Worm (Caenorhabditis elegans) whole organism, mixed stage, embryonic: ENCODE results near the gene dmsr-11.

Experiments
- nhr-28 ChIP-seq: fragments of 150-350 bp; optimal IDR thresholded peaks from 2 replicates; lab custom pipeline; 2014; ENCODE audit warnings: missing biosample characterization, missing genetic modification characterization
- unc-120 ChIP-seq: sonication (generic microtip); optimal IDR thresholded peaks from 2 replicates; lab custom pipeline; 2017; ENCODE audit warnings: missing genetic modification characterization, missing compliant biosample characterization; ENCODE audit not compliant: poor library complexity, severe bottlenecking

- TF ChIP-seq unc-120 (tag; lab: Kevin White, UChicago): no peak
- TF ChIP-seq nhr-28 (tag; lab: Kevin White, UChicago): no peak
These were observed 45.9 kb downstream of the dmsr-11 start, which contains the start of gene dbl-1 for ce11 chrV:6758017-6758416.
